Fruit fly (Drosophila melanogaster): ENCODE results near the gene CG31668.

DNA sequence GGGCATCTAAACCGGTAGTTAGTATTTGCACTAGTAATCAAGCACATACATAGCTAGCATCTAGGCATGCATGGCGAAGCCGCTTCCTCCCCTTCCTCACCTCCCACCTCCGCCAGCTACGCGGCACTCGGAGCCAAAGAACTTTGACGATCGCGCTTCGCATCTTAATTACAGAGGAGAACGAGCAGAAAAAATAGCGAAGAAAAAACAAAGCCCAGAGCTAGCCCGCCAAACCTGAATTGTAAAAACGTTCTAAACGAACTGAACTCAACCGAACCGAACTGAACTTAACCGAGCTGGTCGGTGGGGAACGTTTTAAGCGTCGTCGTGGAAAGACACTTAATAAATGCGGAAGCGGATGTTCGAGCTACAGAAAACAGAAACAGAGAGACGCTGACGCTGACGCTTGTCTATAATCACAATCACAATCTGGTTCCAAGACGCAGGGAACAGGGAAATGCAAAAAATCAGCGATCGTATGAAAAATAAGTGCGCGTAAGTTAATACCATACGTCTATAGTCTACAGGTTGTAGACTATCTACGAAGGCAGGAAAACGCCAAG lies 37.0 kb downstream of the CG31668 start:
- TF ChIP-seq ATbp (GFP tag; optimal IDR thresholded peaks at IDR 0.05) (no peak), CG17359 (tag; optimal IDR thresholded peaks at IDR 0.05) (no peak), CG7357 (GFP tag; IDR thresholded peaks at IDR 0.05) (no peak), Mes4 (GFP tag; optimal IDR thresholded peaks at IDR 0.05) (no peak), abd-A (tag; optimal IDR thresholded peaks at IDR 0.05) (no peak), wdn (GFP tag; IDR thresholded peaks at IDR 0.05) (no peak), CG16813 (GFP tag; IDR thresholded peaks at IDR 0.05; ENCODE audit: partially characterized antibody) (no peak), Bteb2 (GFP tag; optimal IDR thresholded peaks at IDR 0.05) (no peak), Lpt (GFP tag; optimal IDR thresholded peaks at IDR 0.05) (no peak), zf30C (GFP tag; optimal IDR thresholded peaks at IDR 0.05) (no peak)
